Worm (Caenorhabditis elegans) whole organism, early embryonic: ENCODE measurements around the gene memo-1.

Experiments used
- ama-1 ChIP-seq: fragments of 150-350 bp; optimal IDR thresholded peaks from 2 replicates; lab custom pipeline; 2014
- flt-1 ChIP-seq: fragments of 200-800 bp; sonication (Bioruptor generic); IDR thresholded peaks from 2 replicates; pipeline ENCODE4 v1.3.6; 2022; ENCODE audit warnings: missing genetic modification characterization, missing compliant biosample characterization

- TF ChIP-seq flt-1 (GFP tag; lab: Robert Waterston, UW) (no peak), ama-1 (lab: Kevin White, UChicago) (no peak)
Measured at ce11 chrV:7876881-7877475, 30.0 kb upstream of the memo-1 start, which contains the start of gene F40A3.3.
